Worm (Caenorhabditis elegans) whole organism, young adult: ENCODE data around the gene C50F4.1.

ENCODE experiments used
- B0019.2 ChIP-seq: fragments of 200-800 bp; sonication (Bioruptor generic); conservative IDR thresholded peaks from 2 replicates; pipeline ENCODE4 v1.3.6; 2022; ENCODE audit warnings: missing genetic modification reagents, missing genetic modification characterization, missing compliant biosample characterization
- B0261.1 ChIP-seq: sonication (generic microtip); optimal IDR thresholded peaks from 2 replicates; lab custom pipeline; 2016; ENCODE audit warnings: mild to moderate bottlenecking, missing genetic modification characterization, moderate library complexity, missing compliant biosample characterization
- C06A6.2 ChIP-seq: fragments of 200-800 bp; sonication (Bioruptor generic); conservative IDR thresholded peaks from 2 replicates; pipeline ENCODE4 v1.3.6; 2022; ENCODE audit warnings: missing genetic modification characterization, missing compliant biosample characterization
- F22D6.2 ChIP-seq: sonication (generic microtip); optimal IDR thresholded peaks from 2 replicates; lab custom pipeline; 2016; ENCODE audit warnings: mild to moderate bottlenecking, missing genetic modification characterization, missing compliant biosample characterization
- F23B12.7 ChIP-seq: sonication (generic microtip); optimal IDR thresholded peaks from 2 replicates; lab custom pipeline; 2017; ENCODE audit warnings: missing genetic modification characterization, mild to moderate bottlenecking, missing compliant biosample characterization, antibody characterized with exemption, moderate library complexity; ENCODE audit not compliant: insufficient read depth
- F39B2.1 ChIP-seq: fragments of 200-800 bp; sonication (Bioruptor generic); IDR thresholded peaks from 2 replicates; pipeline ENCODE4 v1.3.6; 2022; ENCODE audit warnings: missing genetic modification reagents, missing genetic modification characterization, missing compliant biosample characterization
- Y53G8AR.9 ChIP-seq: fragments of 200-800 bp; sonication (Bioruptor generic); conservative IDR thresholded peaks from 2 replicates; pipeline ENCODE4 v1.3.6; 2022; ENCODE audit warnings: missing genetic modification reagents, missing genetic modification characterization, missing compliant biosample characterization
- Y56A3A.18 ChIP-seq: fragments of 200-800 bp; sonication (Bioruptor generic); IDR thresholded peaks from 2 replicates; pipeline ENCODE4 v1.3.6; 2022; ENCODE audit warnings: missing genetic modification reagents, missing genetic modification characterization, missing compliant biosample characterization
- Y67H2A.10 ChIP-seq: fragments of 200-800 bp; sonication (Bioruptor generic); conservative IDR thresholded peaks from 2 replicates; pipeline ENCODE4 v1.3.6; 2022; ENCODE audit warnings: missing genetic modification reagents, missing genetic modification characterization, missing compliant biosample characterization
- cebp-2 ChIP-seq: fragments of 200-800 bp; sonication (Bioruptor generic); IDR thresholded peaks from 2 replicates; pipeline ENCODE4 v1.3.6; 2022; ENCODE audit warnings: missing genetic modification characterization, missing compliant biosample characterization
- ceh-40 ChIP-seq: fragments of 200-800 bp; sonication (Bioruptor generic); IDR thresholded peaks from 2 replicates; pipeline ENCODE4 v1.3.6; 2022; ENCODE audit warnings: missing genetic modification characterization, missing compliant biosample characterization
- ceh-58 ChIP-seq: fragments of 200-800 bp; sonication (Bioruptor generic); IDR thresholded peaks from 2 replicates; pipeline ENCODE4 v1.3.6; 2022; ENCODE audit warnings: missing genetic modification characterization, missing compliant biosample characterization
- ceh-91 ChIP-seq: fragments of 200-800 bp; sonication (Bioruptor generic); IDR thresholded peaks from 2 replicates; pipeline ENCODE4 v1.3.6; 2022; ENCODE audit warnings: missing genetic modification reagents, missing genetic modification characterization, missing compliant biosample characterization
- chd-7 ChIP-seq: sonication (generic microtip); optimal IDR thresholded peaks from 2 replicates; lab custom pipeline; 2016; ENCODE audit warnings: mild to moderate bottlenecking, missing genetic modification characterization, moderate library complexity, missing compliant biosample characterization
- die-1 ChIP-seq: sonication (generic microtip); optimal IDR thresholded peaks from 2 replicates; lab custom pipeline; 2016; ENCODE audit warnings: missing genotype, mild to moderate bottlenecking, missing genetic modification characterization, missing compliant biosample characterization
- efl-1 ChIP-seq: fragments of 150-350 bp; optimal IDR thresholded peaks from 2 replicates; lab custom pipeline; 2014; ENCODE audit warnings: missing biosample characterization, missing genetic modification reagents, missing genetic modification characterization
- fkh-3 ChIP-seq: sonication (generic microtip); optimal IDR thresholded peaks from 2 replicates; lab custom pipeline; 2016; ENCODE audit warnings: mild to moderate bottlenecking, missing genetic modification characterization, missing compliant biosample characterization
- hsf-1 ChIP-seq: fragments of 200-800 bp; sonication (Bioruptor generic); IDR thresholded peaks from 2 replicates; pipeline ENCODE4 v1.3.6; 2022; ENCODE audit warnings: missing genetic modification reagents, missing genetic modification characterization, missing compliant biosample characterization
- lin-26 ChIP-seq: fragments of 200-800 bp; sonication (Bioruptor generic); IDR thresholded peaks from 2 replicates; pipeline ENCODE4 v1.3.6; 2022; ENCODE audit warnings: missing genetic modification reagents, missing genetic modification characterization, missing compliant biosample characterization
- lin-40 ChIP-seq: sonication (generic microtip); optimal IDR thresholded peaks from 2 replicates; lab custom pipeline; 2016; ENCODE audit warnings: missing genetic modification characterization, mild to moderate bottlenecking, missing compliant biosample characterization, missing genotype, missing genetic modification reagents
- lsy-27 ChIP-seq: sonication (generic microtip); optimal IDR thresholded peaks from 2 replicates; lab custom pipeline; 2017; ENCODE audit warnings: missing genetic modification characterization, mild to moderate bottlenecking, missing compliant biosample characterization, antibody characterized with exemption, missing genotype, borderline replicate concordance; ENCODE audit not compliant: insufficient read depth
- mel-28 ChIP-seq: sonication (generic microtip); optimal IDR thresholded peaks from 2 replicates; lab custom pipeline; 2016; ENCODE audit warnings: borderline replicate concordance, mild to moderate bottlenecking, missing genetic modification characterization, missing compliant biosample characterization
- nhr-80 ChIP-seq: sonication (generic microtip); optimal IDR thresholded peaks from 2 replicates; lab custom pipeline; 2016; ENCODE audit warnings: missing genetic modification characterization, missing compliant biosample characterization
- nhr-90 ChIP-seq: sonication (generic microtip); optimal IDR thresholded peaks from 2 replicates; lab custom pipeline; 2016; ENCODE audit warnings: missing genotype, mild to moderate bottlenecking, missing genetic modification characterization, missing compliant biosample characterization
- pha-4 ChIP-seq: fragments of 150-350 bp; sonication (generic microtip); optimal IDR thresholded peaks from 2 replicates; lab custom pipeline; 2014; ENCODE audit warnings: missing biosample characterization, missing genetic modification reagents, missing genetic modification characterization
- rec-8 ChIP-seq, 2 experiments: sonication (generic microtip); optimal IDR thresholded peaks; 2 replicates each; lab custom pipeline; 2016; ENCODE audit warnings: mild to moderate bottlenecking in 2 of 2, missing genetic modification characterization in 2 of 2, missing genetic modification reagents in 2 of 2, missing genotype in 2 of 2, missing biosample characterization in 1 of 2, missing compliant biosample characterization in 1 of 2, moderate library complexity in 1 of 2
- somi-1 ChIP-seq: fragments of 200-800 bp; sonication (Bioruptor generic); optimal IDR thresholded peaks from 2 replicates; lab custom pipeline; 2018; ENCODE audit warnings: mild to moderate bottlenecking, missing genetic modification characterization, missing compliant biosample characterization
- tbp1 ChIP-seq: fragments of 200-800 bp; sonication (Bioruptor generic); optimal IDR thresholded peaks from 2 replicates; lab custom pipeline; 2018; ENCODE audit warnings: mild to moderate bottlenecking, missing genetic modification characterization, missing compliant biosample characterization
- unc-130 ChIP-seq: sonication (generic microtip); optimal IDR thresholded peaks from 2 replicates; lab custom pipeline; 2016; ENCODE audit warnings: missing genetic modification reagents, missing genetic modification characterization, missing compliant biosample characterization
- zfh-2 ChIP-seq: fragments of 200-800 bp; sonication (Bioruptor generic); conservative IDR thresholded peaks from 2 replicates; pipeline ENCODE4 v1.3.6; 2022; ENCODE audit warnings: missing genetic modification reagents, missing genetic modification characterization, missing compliant biosample characterization
- ztf-18 ChIP-seq: sonication (generic microtip); optimal IDR thresholded peaks from 2 replicates; lab custom pipeline; 2016; ENCODE audit warnings: missing genotype, mild to moderate bottlenecking, missing genetic modification characterization, missing compliant biosample characterization
- ztf-26 ChIP-seq: sonication (generic microtip); optimal IDR thresholded peaks from 2 replicates; lab custom pipeline; 2017; ENCODE audit warnings: missing genetic modification characterization, missing compliant biosample characterization
- ztf-6 ChIP-seq: fragments of 200-800 bp; sonication (Bioruptor generic); IDR thresholded peaks from 2 replicates; pipeline ENCODE4 v1.3.6; 2022; ENCODE audit warnings: missing genetic modification reagents, missing genetic modification characterization, missing compliant biosample characterization

C50F4.1 gene

ce11 chrV:9516280-9516679, 10.3 kb upstream of the C50F4.1 start:
- TF ChIP-seq fkh-3 (tag; lab: Kevin White, UChicago) (no peak), ceh-40 (GFP tag; lab: Robert Waterston, UW) (no peak), C06A6.2 (peak; percentile 43; the same call in 1 of the 2 replicates), mel-28 (tag; lab: Kevin White, UChicago) (no peak), efl-1 (GFP tag; lab: Kevin White, UChicago) (no peak), rec-8 (tag; optimal IDR thresholded peaks at IDR 0.05; lab: Kevin White, UChicago) (no peak), Y56A3A.18 (GFP tag; lab: Robert Waterston, UW) (0 out of 2 replicates have a peak, but pooled peaks have one; percentile 33), die-1 (peak; percentile 1), lin-40 (tag; lab: Kevin White, UChicago) (peak; percentile 45), F22D6.2 (peak; percentile 82), B0261.1 (tag; lab: Kevin White, UChicago) (no peak), somi-1 (GFP tag; lab: Kevin White, UChicago) (peak; percentile 78), ceh-58 (no peak), ztf-18 (tag; lab: Kevin White, UChicago) (no peak), nhr-80 (tag; lab: Kevin White, UChicago) (peak; percentile 15), zfh-2 (GFP tag; lab: Robert Waterston, UW) (no peak), ztf-26 (tag; lab: Kevin White, UChicago) (peak; percentile 89), lin-26 (peak; percentile 65; the same call in 1 of the 2 replicates)

- TF ChIP-seq B0019.2 (GFP tag; lab: Robert Waterston, UW) (no peak), hsf-1 (GFP tag; lab: Robert Waterston, UW) (no peak)
Measured at ce11 chrV:9518832-9519231, 7.8 kb upstream of the C50F4.1 start, which contains the start of gene C50F4.8. C50F4.8 (minus strand) TSS chrV:9518859.

- no peak for TF ChIP-seq zfh-2 (GFP tag; lab: Robert Waterston, UW)
Measured at ce11 chrV:9521697-9522096, 4.9 kb upstream of the C50F4.1 start.

ce11 chrV:9524099-9524498, 2.5 kb upstream of the C50F4.1 start, which contains the start of gene C50F4.9:
C50F4.9 (minus strand) TSS chrV:9524199.
- TF ChIP-seq rec-8 (tag; optimal IDR thresholded peaks at IDR 0.05; lab: Kevin White, UChicago) = no peak
- TF ChIP-seq cebp-2 (GFP tag; lab: Robert Waterston, UW) = no peak
- no peak for TF ChIP-seq lsy-27 (tag; lab: Kevin White, UChicago)
- TF ChIP-seq pha-4 (tag; lab: Kevin White, UChicago) = no peak
- TF ChIP-seq chd-7 (tag; lab: Kevin White, UChicago) = no peak
- TF ChIP-seq Y67H2A.10 (GFP tag; lab: Robert Waterston, UW) = no peak
- TF ChIP-seq, all 124 proteins: peak for 0

ce11 chrV:9527337-9527736, 744 bp downstream of the C50F4.1 start:
- TF ChIP-seq nhr-80 (tag; lab: Kevin White, UChicago) (peak; percentile 3), Y56A3A.18 (GFP tag; lab: Robert Waterston, UW) (no peak)

- TF ChIP-seq ztf-18 (tag; lab: Kevin White, UChicago) (no peak), Y53G8AR.9 (GFP tag; lab: Robert Waterston, UW) (no peak), F23B12.7 (no peak), efl-1 (GFP tag; lab: Kevin White, UChicago) (no peak), F39B2.1 (GFP tag; lab: Robert Waterston, UW) (no peak), lsy-27 (tag; lab: Kevin White, UChicago) (no peak), ceh-91 (no peak), die-1 (no peak), nhr-90 (no peak), ztf-6 (no peak), tbp1 (GFP tag; lab: Kevin White, UChicago) (no peak), unc-130 (GFP tag; lab: Kevin White, UChicago) (no peak)
Measured at ce11 chrV:9527984-9528383, 1.4 kb downstream of the C50F4.1 start.
